Worm (Caenorhabditis elegans) whole organism, young adult: ENCODE measurements around the gene C37C3.18.
A peak's percentile ranks its signal among the peaks of the same experiment; 100 is the strongest.

Experiments
- B0035.1 ChIP-seq: sonication (generic microtip); optimal IDR thresholded peaks from 2 replicates; lab custom pipeline; 2016; ENCODE audit warnings: missing genetic modification characterization, mild to moderate bottlenecking, missing compliant biosample characterization, missing genotype, missing genetic modification reagents
- B0261.1 ChIP-seq: sonication (generic microtip); optimal IDR thresholded peaks from 2 replicates; lab custom pipeline; 2016; ENCODE audit warnings: mild to moderate bottlenecking, missing genetic modification characterization, moderate library complexity, missing compliant biosample characterization
- C17E4.6 ChIP-seq: fragments of 200-800 bp; sonication (Bioruptor generic); IDR thresholded peaks from 2 replicates; pipeline ENCODE4 v1.3.6; 2022; ENCODE audit warnings: missing genetic modification reagents, missing genetic modification characterization, missing compliant biosample characterization
- D2030.7 ChIP-seq: fragments of 200-800 bp; sonication (Bioruptor generic); IDR thresholded peaks from 2 replicates; pipeline ENCODE4 v1.3.6; 2022; ENCODE audit warnings: missing genetic modification reagents, missing genetic modification characterization, missing compliant biosample characterization
- F10E7.11 ChIP-seq: sonication (generic microtip); optimal IDR thresholded peaks from 2 replicates; lab custom pipeline; 2017; ENCODE audit warnings: mild to moderate bottlenecking, missing genetic modification characterization, moderate library complexity, missing compliant biosample characterization
- F52B5.7 ChIP-seq: sonication (generic microtip); optimal IDR thresholded peaks from 2 replicates; lab custom pipeline; 2016; ENCODE audit warnings: mild to moderate bottlenecking, missing genetic modification characterization, missing compliant biosample characterization
- K11D2.4 ChIP-seq: fragments of 200-800 bp; sonication (Bioruptor generic); IDR thresholded peaks from 2 replicates; pipeline ENCODE4 v1.3.6; 2022; ENCODE audit warnings: missing genetic modification reagents, missing genetic modification characterization, missing compliant biosample characterization
- K12H6.12 ChIP-seq: fragments of 200-800 bp; sonication (Bioruptor generic); optimal IDR thresholded peaks from 2 replicates; lab custom pipeline; 2018; ENCODE audit warnings: mild to moderate bottlenecking, missing genetic modification characterization, missing compliant biosample characterization
- T07F8.4 ChIP-seq: sonication (generic microtip); optimal IDR thresholded peaks from 2 replicates; lab custom pipeline; 2016; ENCODE audit warnings: mild to moderate bottlenecking, missing genetic modification characterization, moderate library complexity, missing compliant biosample characterization
- Y56A3A.18 ChIP-seq: fragments of 200-800 bp; sonication (Bioruptor generic); IDR thresholded peaks from 2 replicates; pipeline ENCODE4 v1.3.6; 2022; ENCODE audit warnings: missing genetic modification reagents, missing genetic modification characterization, missing compliant biosample characterization
- ZK185.1 ChIP-seq: sonication (generic microtip); optimal IDR thresholded peaks from 2 replicates; lab custom pipeline; 2016; ENCODE audit warnings: mild to moderate bottlenecking, missing genetic modification characterization, missing compliant biosample characterization; ENCODE audit not compliant: poor library complexity, severe bottlenecking
- akir-1 ChIP-seq: fragments of 200-800 bp; sonication (Bioruptor generic); optimal IDR thresholded peaks from 2 replicates; lab custom pipeline; 2018; ENCODE audit warnings: mild to moderate bottlenecking, missing genetic modification characterization, moderate library complexity, missing compliant biosample characterization
- attf-3 ChIP-seq: fragments of 200-800 bp; sonication (Bioruptor generic); conservative IDR thresholded peaks from 2 replicates; pipeline ENCODE4 v1.3.6; 2022; ENCODE audit warnings: missing genetic modification reagents, missing genetic modification characterization, missing compliant biosample characterization
- attf-6 ChIP-seq: fragments of 200-800 bp; sonication (Bioruptor generic); IDR thresholded peaks from 2 replicates; pipeline ENCODE4 v1.3.6; 2022; ENCODE audit warnings: missing genetic modification reagents, missing genetic modification characterization, missing compliant biosample characterization
- cebp-1 ChIP-seq, 2 experiments: fragments of 200-800 bp in 1 of 2; sonication (Bioruptor generic) in 1 of 2; sonication (generic microtip) in 1 of 2; IDR thresholded peaks in 1 of 2; optimal IDR thresholded peaks in 1 of 2; 2 replicates each; pipeline versions ENCODE4 v1.3.6 to Lab custom; 2017 to 2022; ENCODE audit warnings: missing compliant biosample characterization in 2 of 2, missing genetic modification characterization in 2 of 2, mild to moderate bottlenecking in 1 of 2, missing genetic modification reagents in 1 of 2, moderate library complexity in 1 of 2
- ceh-100 ChIP-seq: fragments of 200-800 bp; sonication (Bioruptor generic); IDR thresholded peaks from 2 replicates; pipeline ENCODE4 v1.3.6; 2022; ENCODE audit warnings: missing genetic modification reagents, missing genetic modification characterization, missing compliant biosample characterization
- ceh-40 ChIP-seq: fragments of 200-800 bp; sonication (Bioruptor generic); IDR thresholded peaks from 2 replicates; pipeline ENCODE4 v1.3.6; 2022; ENCODE audit warnings: missing genetic modification characterization, missing compliant biosample characterization
- ceh-58 ChIP-seq: fragments of 200-800 bp; sonication (Bioruptor generic); IDR thresholded peaks from 2 replicates; pipeline ENCODE4 v1.3.6; 2022; ENCODE audit warnings: missing genetic modification characterization, missing compliant biosample characterization
- ceh-79 ChIP-seq: sonication (generic microtip); optimal IDR thresholded peaks from 2 replicates; lab custom pipeline; 2017; ENCODE audit warnings: mild to moderate bottlenecking, missing genetic modification characterization, missing compliant biosample characterization
- die-1 ChIP-seq: sonication (generic microtip); optimal IDR thresholded peaks from 2 replicates; lab custom pipeline; 2016; ENCODE audit warnings: missing genotype, mild to moderate bottlenecking, missing genetic modification characterization, missing compliant biosample characterization
- egl-44 ChIP-seq: fragments of 200-800 bp; sonication (Bioruptor generic); IDR thresholded peaks from 2 replicates; pipeline ENCODE4 v1.3.6; 2022; ENCODE audit warnings: missing genetic modification reagents, missing genetic modification characterization, missing compliant biosample characterization
- egrh-3 ChIP-seq: fragments of 200-800 bp; sonication (Bioruptor generic); IDR thresholded peaks from 2 replicates; pipeline ENCODE4 v1.3.6; 2022; ENCODE audit warnings: missing genetic modification reagents, missing genetic modification characterization, missing compliant biosample characterization
- ets-4 ChIP-seq: fragments of 200-800 bp; sonication (Bioruptor generic); optimal IDR thresholded peaks from 2 replicates; lab custom pipeline; 2018; ENCODE audit warnings: mild to moderate bottlenecking, missing genetic modification characterization, missing compliant biosample characterization
- fkh-3 ChIP-seq: sonication (generic microtip); optimal IDR thresholded peaks from 2 replicates; lab custom pipeline; 2016; ENCODE audit warnings: mild to moderate bottlenecking, missing genetic modification characterization, missing compliant biosample characterization
- hmg-20 ChIP-seq: fragments of 200-800 bp; sonication (Bioruptor generic); IDR thresholded peaks from 2 replicates; pipeline ENCODE4 v1.3.6; 2022; ENCODE audit warnings: missing genetic modification reagents, missing genetic modification characterization, missing compliant biosample characterization
- hrde-1 ChIP-seq: sonication (generic microtip); optimal IDR thresholded peaks from 2 replicates; lab custom pipeline; 2016; ENCODE audit warnings: missing genetic modification characterization, mild to moderate bottlenecking, missing compliant biosample characterization, moderate library complexity, missing genotype, missing genetic modification reagents, borderline replicate concordance
- hsf-1 ChIP-seq: fragments of 200-800 bp; sonication (Bioruptor generic); IDR thresholded peaks from 2 replicates; pipeline ENCODE4 v1.3.6; 2022; ENCODE audit warnings: missing genetic modification reagents, missing genetic modification characterization, missing compliant biosample characterization
- lag-1 ChIP-seq: fragments of 200-800 bp; sonication (Bioruptor generic); IDR thresholded peaks from 2 replicates; pipeline ENCODE4 v1.3.6; 2022; ENCODE audit warnings: missing genetic modification reagents, missing genetic modification characterization, missing compliant biosample characterization
- lin-54 ChIP-seq: fragments of 200-800 bp; sonication (Bioruptor generic); optimal IDR thresholded peaks from 2 replicates; lab custom pipeline; 2018; ENCODE audit warnings: mild to moderate bottlenecking, missing genetic modification characterization, missing compliant biosample characterization
- lsl-1 ChIP-seq: fragments of 200-800 bp; sonication (Bioruptor generic); optimal IDR thresholded peaks from 2 replicates; lab custom pipeline; 2018; ENCODE audit warnings: mild to moderate bottlenecking, missing genetic modification characterization, moderate library complexity, missing compliant biosample characterization
- mel-28 ChIP-seq: sonication (generic microtip); optimal IDR thresholded peaks from 2 replicates; lab custom pipeline; 2016; ENCODE audit warnings: borderline replicate concordance, mild to moderate bottlenecking, missing genetic modification characterization, missing compliant biosample characterization
- nhr-120 ChIP-seq: fragments of 200-800 bp; sonication (Bioruptor generic); IDR thresholded peaks from 2 replicates; pipeline ENCODE4 v1.3.6; 2022; ENCODE audit warnings: missing genetic modification characterization, missing compliant biosample characterization
- nhr-179 ChIP-seq: sonication (generic microtip); optimal IDR thresholded peaks from 2 replicates; lab custom pipeline; 2016; ENCODE audit warnings: mild to moderate bottlenecking, missing genetic modification characterization, missing compliant biosample characterization
- nhr-27 ChIP-seq: fragments of 200-800 bp; sonication (Bioruptor generic); optimal IDR thresholded peaks from 2 replicates; lab custom pipeline; 2018; ENCODE audit warnings: mild to moderate bottlenecking, missing genetic modification characterization, moderate library complexity, missing compliant biosample characterization
- pbrm-1 ChIP-seq: fragments of 200-800 bp; sonication (Bioruptor generic); IDR thresholded peaks from 2 replicates; pipeline ENCODE4 v1.3.6; 2022; ENCODE audit warnings: missing genetic modification reagents, missing genetic modification characterization, missing compliant biosample characterization
- sea-2 ChIP-seq: fragments of 200-800 bp; sonication (Bioruptor generic); IDR thresholded peaks from 2 replicates; pipeline ENCODE4 v1.3.6; 2022; ENCODE audit warnings: missing genetic modification characterization, missing compliant biosample characterization
- snpc-1.1 ChIP-seq: sonication (generic microtip); optimal IDR thresholded peaks from 2 replicates; lab custom pipeline; 2017; ENCODE audit warnings: missing genetic modification characterization, mild to moderate bottlenecking, missing compliant biosample characterization, antibody characterized with exemption, moderate library complexity, missing genotype, missing genetic modification reagents; ENCODE audit not compliant: insufficient read depth
- snpc-1.3 ChIP-seq: sonication (generic microtip); optimal IDR thresholded peaks from 2 replicates; lab custom pipeline; 2017; ENCODE audit warnings: missing genetic modification characterization, mild to moderate bottlenecking, missing compliant biosample characterization, antibody characterized with exemption, moderate library complexity, missing genotype, missing genetic modification reagents; ENCODE audit not compliant: insufficient read depth
- snpc-3.4 ChIP-seq: sonication (generic microtip); optimal IDR thresholded peaks from 2 replicates; lab custom pipeline; 2017; ENCODE audit warnings: missing genetic modification characterization, mild to moderate bottlenecking, missing compliant biosample characterization, antibody characterized with exemption, moderate library complexity, missing genotype, missing genetic modification reagents
- snpc-4 ChIP-seq, 5 experiments: fragments of 150-350 bp in 1 of 5; sonication (generic microtip) in 4 of 5; optimal IDR thresholded peaks; 2 replicates each; lab custom pipeline; 2014 to 2018; ENCODE audit warnings: missing genetic modification characterization in 5 of 5, missing biosample characterization in 3 of 5, antibody characterized with exemption in 2 of 5, mild to moderate bottlenecking in 2 of 5, missing compliant biosample characterization in 2 of 5, missing genotype in 2 of 5, moderate library complexity in 2 of 5, missing genetic modification reagents in 1 of 5
- somi-1 ChIP-seq: fragments of 200-800 bp; sonication (Bioruptor generic); optimal IDR thresholded peaks from 2 replicates; lab custom pipeline; 2018; ENCODE audit warnings: mild to moderate bottlenecking, missing genetic modification characterization, missing compliant biosample characterization
- tbx-9 ChIP-seq: sonication (generic microtip); optimal IDR thresholded peaks from 2 replicates; lab custom pipeline; 2016; ENCODE audit warnings: borderline replicate concordance, missing genetic modification characterization, inconsistent platforms, missing compliant biosample characterization
- unc-62 ChIP-seq: fragments of 150-350 bp; optimal IDR thresholded peaks from 2 replicates; lab custom pipeline; 2014; ENCODE audit warnings: missing biosample characterization, missing genetic modification reagents, missing genetic modification characterization
- ztf-18 ChIP-seq: sonication (generic microtip); optimal IDR thresholded peaks from 2 replicates; lab custom pipeline; 2016; ENCODE audit warnings: missing genotype, mild to moderate bottlenecking, missing genetic modification characterization, missing compliant biosample characterization
- ztf-25 ChIP-seq: fragments of 200-800 bp; sonication (Bioruptor generic); IDR thresholded peaks from 2 replicates; pipeline ENCODE4 v1.3.6; 2022; ENCODE audit warnings: missing genetic modification reagents, missing genetic modification characterization, missing compliant biosample characterization
- ztf-6 ChIP-seq: fragments of 200-800 bp; sonication (Bioruptor generic); IDR thresholded peaks from 2 replicates; pipeline ENCODE4 v1.3.6; 2022; ENCODE audit warnings: missing genetic modification reagents, missing genetic modification characterization, missing compliant biosample characterization

Gene C37C3.18

ce11 chrV:7814601-7815000 lies 40.2 kb upstream of the C37C3.18 start, which contains the start of gene ZK742.6 (continued):
- TF ChIP-seq hsf-1 (GFP tag; lab: Robert Waterston, UW), result peak; percentile 75
- TF ChIP-seq lag-1 (GFP tag; lab: Robert Waterston, UW), result no peak
- TF ChIP-seq B0035.1, result no peak
- peak; percentile 34 for TF ChIP-seq lin-54 (GFP tag; lab: Kevin White, UChicago)
- TF ChIP-seq snpc-1.1 (tag; lab: Kevin White, UChicago), result no peak
- 0 out of 2 replicates have a peak, but pooled peaks have one; percentile 52 for TF ChIP-seq pbrm-1 (GFP tag; lab: Robert Waterston, UW)
- no peak for TF ChIP-seq somi-1 (GFP tag; lab: Kevin White, UChicago)
- no peak for TF ChIP-seq ztf-25 (GFP tag; lab: Robert Waterston, UW)
- no peak for TF ChIP-seq snpc-1.3 (tag; lab: Kevin White, UChicago)
- no peak for TF ChIP-seq ets-4 (GFP tag; lab: Kevin White, UChicago)
- no peak for TF ChIP-seq die-1 (tag; lab: Kevin White, UChicago)
- TF ChIP-seq Y56A3A.18 (GFP tag; lab: Robert Waterston, UW), result peak; percentile 59; the same call in 1 of the 2 replicates
- TF ChIP-seq snpc-4 (GFP tag; optimal IDR thresholded peaks at IDR 0.05; lab: Kevin White, UChicago), result no peak
- TF ChIP-seq snpc-4 (tag; optimal IDR thresholded peaks at IDR 0.05; lab: Kevin White, UChicago), result no peak
- TF ChIP-seq F52B5.7 (tag; lab: Kevin White, UChicago), result no peak
- no peak for TF ChIP-seq egrh-3 (GFP tag; lab: Robert Waterston, UW)
- TF ChIP-seq tbx-9 (tag; lab: Kevin White, UChicago), result no peak
- no peak for TF ChIP-seq K11D2.4
- 0 out of 2 replicates have a peak, but pooled peaks have one; percentile 42 for TF ChIP-seq ceh-58
- TF ChIP-seq hrde-1, result peak; percentile 53
- TF ChIP-seq nhr-179 (tag; lab: Kevin White, UChicago), result no peak
- no peak for TF ChIP-seq ceh-79
- TF ChIP-seq T07F8.4 (tag; lab: Kevin White, UChicago), result no peak
- TF ChIP-seq ceh-100 (GFP tag; lab: Robert Waterston, UW), result no peak
- no peak for TF ChIP-seq lsl-1 (GFP tag; lab: Kevin White, UChicago)
- no peak for TF ChIP-seq ceh-40 (GFP tag; lab: Robert Waterston, UW)
- TF ChIP-seq C17E4.6 (GFP tag; lab: Robert Waterston, UW), result no peak
- TF ChIP-seq D2030.7 (GFP tag; lab: Robert Waterston, UW), result no peak
- TF ChIP-seq nhr-27 (tag; lab: Kevin White, UChicago), result no peak
- no peak for TF ChIP-seq snpc-3.4 (tag; lab: Kevin White, UChicago)
- no peak for TF ChIP-seq attf-3 (GFP tag; lab: Robert Waterston, UW)
- no peak for TF ChIP-seq ZK185.1
- TF ChIP-seq mel-28, result no peak
- no peak for TF ChIP-seq nhr-120 (GFP tag; lab: Robert Waterston, UW)
- TF ChIP-seq F10E7.11 (tag; lab: Kevin White, UChicago), result no peak
- TF ChIP-seq akir-1 (GFP tag; lab: Kevin White, UChicago), result no peak
- no peak for TF ChIP-seq hmg-20 (GFP tag; lab: Robert Waterston, UW)
- TF ChIP-seq fkh-3 (tag; lab: Kevin White, UChicago), result no peak
- no peak for TF ChIP-seq B0261.1
- no peak for TF ChIP-seq unc-62 (GFP tag; lab: Kevin White, UChicago)
- peak; percentile 41; the same call in 1 of the 2 replicates for TF ChIP-seq attf-6
- TF ChIP-seq ztf-18 (tag; lab: Kevin White, UChicago), result no peak
- no peak for TF ChIP-seq cebp-1 (GFP tag; IDR thresholded peaks at IDR 0.05; lab: Robert Waterston, UW)
- TF ChIP-seq cebp-1 (tag; optimal IDR thresholded peaks at IDR 0.05; lab: Kevin White, UChicago), result no peak
- TF ChIP-seq K12H6.12 (tag; lab: Kevin White, UChicago), result no peak
- TF ChIP-seq egl-44 (GFP tag; lab: Robert Waterston, UW), result no peak
- no peak for TF ChIP-seq sea-2 (GFP tag; lab: Robert Waterston, UW)
- TF ChIP-seq ztf-6 (GFP tag; lab: Robert Waterston, UW), result no peak
